Fruit fly (Drosophila melanogaster) whole organism, adult: ENCODE results near the gene CG10383.

Experiments used
- Hr96 ChIP-seq: fragments of 200-800 bp; sonication (Bioruptor generic); optimal IDR thresholded peaks from 2 replicates; lab custom pipeline; 2016; ENCODE audit warnings: missing biosample characterization, missing genetic modification characterization
- cic ChIP-seq: fragments of 200-800 bp; sonication (Bioruptor generic); optimal IDR thresholded peaks from 2 replicates; lab custom pipeline; 2017; ENCODE audit warnings: missing biosample characterization, mild to moderate bottlenecking, missing genetic modification characterization, moderate library complexity
- cnc ChIP-seq, 2 experiments: fragments of >200 bp; optimal IDR thresholded peaks; 2 replicates each; lab custom pipeline; 2017

DNA sequence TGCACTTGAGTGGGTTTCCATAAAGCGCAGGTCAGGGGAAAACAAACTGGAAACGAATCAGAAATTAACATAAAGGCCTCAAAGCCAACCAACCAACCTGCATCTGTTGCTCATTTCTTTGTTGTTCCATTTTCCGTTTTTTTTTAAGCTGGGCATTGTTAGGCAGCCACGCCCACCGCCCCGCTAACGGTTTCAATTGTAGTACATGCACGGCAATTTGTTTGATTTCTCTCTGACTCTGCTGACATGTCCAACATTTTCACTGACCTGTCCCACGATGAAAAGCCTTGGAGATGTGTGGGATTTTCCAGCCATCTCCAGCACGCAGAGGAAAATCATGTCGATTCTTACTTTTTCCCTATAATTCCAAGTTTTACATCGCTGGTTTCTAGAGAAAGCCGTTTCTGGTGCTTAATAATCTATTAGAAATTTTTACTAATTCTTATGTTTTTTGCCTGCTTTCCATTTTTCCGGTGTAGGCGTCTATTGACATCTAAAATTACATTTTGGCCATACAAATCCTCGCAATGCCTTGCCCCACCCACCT, 38.6 kb downstream of the CG10383 start:
- TF ChIP-seq cnc (optimal IDR thresholded peaks at IDR 0.05; lab: Kevin White, UChicago) (no peak), cic (GFP tag; lab: Kevin White, UChicago) (no peak), Hr96 (GFP tag; lab: Kevin White, UChicago) (no peak)
